Worm (Caenorhabditis elegans) whole organism, late embryonic: Measurements from ENCODE around the gene glna-1.

Source experiments
- C08G9.2 ChIP-seq: sonication (generic microtip); optimal IDR thresholded peaks from 2 replicates; lab custom pipeline; 2016; ENCODE audit warnings: mild to moderate bottlenecking, missing genetic modification characterization, moderate library complexity, missing compliant biosample characterization
- C38D4.7 ChIP-seq: fragments of 200-800 bp; sonication (Bioruptor generic); optimal IDR thresholded peaks from 2 replicates; lab custom pipeline; 2018; ENCODE audit warnings: mild to moderate bottlenecking, missing genetic modification characterization, moderate library complexity, missing compliant biosample characterization
- K02D7.2 ChIP-seq: sonication (generic microtip); optimal IDR thresholded peaks from 2 replicates; lab custom pipeline; 2017; ENCODE audit warnings: mild to moderate bottlenecking, missing genetic modification characterization, missing compliant biosample characterization
- Y22D7AL.16 ChIP-seq: sonication (generic microtip); optimal IDR thresholded peaks from 2 replicates; lab custom pipeline; 2016; ENCODE audit warnings: missing genetic modification characterization, missing compliant biosample characterization
- ahr-1 ChIP-seq: sonication (generic microtip); optimal IDR thresholded peaks from 2 replicates; lab custom pipeline; 2016; ENCODE audit warnings: missing genetic modification characterization, missing compliant biosample characterization
- ceh-14 ChIP-seq: sonication (generic microtip); optimal IDR thresholded peaks from 2 replicates; lab custom pipeline; 2016; ENCODE audit warnings: missing genotype, missing genetic modification characterization, missing compliant biosample characterization
- ceh-19 ChIP-seq: fragments of 200-800 bp; sonication (Bioruptor generic); optimal IDR thresholded peaks from 2 replicates; lab custom pipeline; 2018; ENCODE audit warnings: mild to moderate bottlenecking, missing genetic modification characterization, missing compliant biosample characterization
- ceh-2 ChIP-seq: sonication (generic microtip); optimal IDR thresholded peaks from 2 replicates; lab custom pipeline; 2016; ENCODE audit warnings: missing genotype, missing genetic modification characterization, missing compliant biosample characterization
- ceh-30 ChIP-seq: fragments of 150-350 bp; optimal IDR thresholded peaks from 2 replicates; lab custom pipeline; 2014; ENCODE audit warnings: missing biosample characterization, missing genetic modification characterization
- ceh-31 ChIP-seq: sonication (generic microtip); optimal IDR thresholded peaks from 2 replicates; lab custom pipeline; 2016; ENCODE audit warnings: missing genetic modification characterization, missing compliant biosample characterization
- ceh-34 ChIP-seq: sonication (generic microtip); optimal IDR thresholded peaks from 2 replicates; lab custom pipeline; 2016; ENCODE audit warnings: mild to moderate bottlenecking, missing genetic modification characterization, missing compliant biosample characterization
- ceh-45 ChIP-seq: fragments of 200-800 bp; sonication (Bioruptor generic); IDR thresholded peaks from 2 replicates; pipeline ENCODE4 v1.3.6; 2022; ENCODE audit warnings: missing genetic modification reagents, missing genetic modification characterization, missing compliant biosample characterization
- ceh-6 ChIP-seq: fragments of 200-800 bp; sonication (Bioruptor generic); optimal IDR thresholded peaks from 2 replicates; lab custom pipeline; 2018; ENCODE audit warnings: mild to moderate bottlenecking, missing genetic modification characterization, missing compliant biosample characterization
- ceh-9 ChIP-seq: sonication (generic microtip); optimal IDR thresholded peaks from 2 replicates; lab custom pipeline; 2016; ENCODE audit warnings: mild to moderate bottlenecking, missing genetic modification characterization, inconsistent platforms, missing compliant biosample characterization
- che-1 ChIP-seq: sonication (generic microtip); optimal IDR thresholded peaks from 2 replicates; lab custom pipeline; 2016; ENCODE audit warnings: mild to moderate bottlenecking, missing genetic modification characterization, missing compliant biosample characterization
- dve-1 ChIP-seq: sonication (generic microtip); optimal IDR thresholded peaks from 2 replicates; lab custom pipeline; 2017; ENCODE audit warnings: antibody characterized with exemption, mild to moderate bottlenecking, missing genetic modification characterization, missing compliant biosample characterization
- elt-2 ChIP-seq: sonication (generic microtip); optimal IDR thresholded peaks from 2 replicates; lab custom pipeline; 2016; ENCODE audit warnings: missing genetic modification reagents, missing genetic modification characterization, missing compliant biosample characterization
- elt-4 ChIP-seq: sonication (generic microtip); optimal IDR thresholded peaks from 2 replicates; lab custom pipeline; 2016; ENCODE audit warnings: missing genetic modification characterization, missing compliant biosample characterization
- fkh-10 ChIP-seq: fragments of 150-350 bp; optimal IDR thresholded peaks from 2 replicates; lab custom pipeline; 2014; ENCODE audit warnings: missing biosample characterization, missing genetic modification reagents, missing genetic modification characterization
- fkh-6 ChIP-seq: sonication (generic microtip); optimal IDR thresholded peaks from 2 replicates; lab custom pipeline; 2016; ENCODE audit warnings: missing genetic modification characterization, missing compliant biosample characterization
- gmeb-2 ChIP-seq: sonication (generic microtip); optimal IDR thresholded peaks from 2 replicates; lab custom pipeline; 2016; ENCODE audit warnings: missing genetic modification characterization, inconsistent platforms, missing compliant biosample characterization
- hlh-13 ChIP-seq: fragments of 200-800 bp; sonication (Bioruptor generic); optimal IDR thresholded peaks from 2 replicates; lab custom pipeline; 2018; ENCODE audit warnings: mild to moderate bottlenecking, missing genetic modification characterization, missing compliant biosample characterization
- hlh-15 ChIP-seq: sonication (generic microtip); optimal IDR thresholded peaks from 2 replicates; lab custom pipeline; 2016; ENCODE audit warnings: missing genetic modification characterization, missing compliant biosample characterization
- hlh-30 ChIP-seq: sonication (generic microtip); optimal IDR thresholded peaks from 2 replicates; lab custom pipeline; 2017; ENCODE audit warnings: antibody characterized with exemption, missing genetic modification characterization, missing compliant biosample characterization; ENCODE audit not compliant: insufficient read depth
- lin-11 ChIP-seq: fragments of 200-800 bp; sonication (Bioruptor generic); optimal IDR thresholded peaks from 2 replicates; lab custom pipeline; 2018; ENCODE audit warnings: mild to moderate bottlenecking, missing genetic modification characterization, missing compliant biosample characterization
- mec-3 ChIP-seq: sonication (generic microtip); optimal IDR thresholded peaks from 2 replicates; lab custom pipeline; 2016; ENCODE audit warnings: borderline replicate concordance, missing genetic modification characterization, missing compliant biosample characterization
- nfya-1 ChIP-seq: sonication (generic microtip); optimal IDR thresholded peaks from 2 replicates; lab custom pipeline; 2017; ENCODE audit warnings: missing genetic modification characterization, mild to moderate bottlenecking, missing compliant biosample characterization, antibody characterized with exemption, moderate library complexity
- nhr-11 ChIP-seq: fragments of 150-350 bp; optimal IDR thresholded peaks from 2 replicates; lab custom pipeline; 2014; ENCODE audit warnings: missing biosample characterization, missing genetic modification characterization
- npax-4 ChIP-seq: sonication (generic microtip); optimal IDR thresholded peaks from 2 replicates; lab custom pipeline; 2016; ENCODE audit warnings: missing genetic modification characterization, missing compliant biosample characterization
- pag-3 ChIP-seq: sonication (generic microtip); optimal IDR thresholded peaks from 2 replicates; lab custom pipeline; 2016; ENCODE audit warnings: missing compliant biosample characterization, missing genetic modification characterization, borderline replicate concordance
- pat-9 ChIP-seq: fragments of 200-800 bp; sonication (Bioruptor generic); optimal IDR thresholded peaks from 2 replicates; lab custom pipeline; 2018; ENCODE audit warnings: mild to moderate bottlenecking, missing genetic modification characterization, moderate library complexity, missing compliant biosample characterization
- pax-1 ChIP-seq: fragments of 150-350 bp; optimal IDR thresholded peaks from 2 replicates; lab custom pipeline; 2014; ENCODE audit warnings: missing biosample characterization, missing genetic modification characterization
- pha-2 ChIP-seq: sonication (generic microtip); optimal IDR thresholded peaks from 2 replicates; lab custom pipeline; 2017; ENCODE audit warnings: mild to moderate bottlenecking, missing genetic modification characterization, missing compliant biosample characterization
- pqm-1 ChIP-seq: sonication (generic microtip); optimal IDR thresholded peaks from 2 replicates; lab custom pipeline; 2016; ENCODE audit warnings: missing genetic modification characterization, missing compliant biosample characterization
- ref-2 ChIP-seq: sonication (generic microtip); optimal IDR thresholded peaks from 2 replicates; lab custom pipeline; 2016; ENCODE audit warnings: missing genetic modification characterization, missing compliant biosample characterization
- rnt-1 ChIP-seq: sonication (generic microtip); optimal IDR thresholded peaks from 2 replicates; lab custom pipeline; 2016; ENCODE audit warnings: missing genetic modification characterization, missing compliant biosample characterization
- sdc-2 ChIP-seq: sonication (generic microtip); optimal IDR thresholded peaks from 2 replicates; lab custom pipeline; 2016; ENCODE audit warnings: missing genotype, missing genetic modification characterization, missing compliant biosample characterization
- syd-9 ChIP-seq: sonication (generic microtip); optimal IDR thresholded peaks from 2 replicates; lab custom pipeline; 2016; ENCODE audit warnings: mild to moderate bottlenecking, missing genetic modification characterization, moderate library complexity, missing compliant biosample characterization
- tbx-7 ChIP-seq: sonication (generic microtip); optimal IDR thresholded peaks from 2 replicates; lab custom pipeline; 2016; ENCODE audit warnings: missing genotype, missing genetic modification characterization, missing compliant biosample characterization
- ttx-3 ChIP-seq: sonication (generic microtip); optimal IDR thresholded peaks from 2 replicates; lab custom pipeline; 2016; ENCODE audit warnings: missing genetic modification reagents, missing genetic modification characterization, missing compliant biosample characterization
- unc-3 ChIP-seq, 2 experiments: fragments of 200-800 bp in 1 of 2; sonication (Bioruptor generic) in 1 of 2; sonication (generic microtip) in 1 of 2; conservative IDR thresholded peaks in 1 of 2; optimal IDR thresholded peaks in 1 of 2; 2 replicates each; pipeline versions ENCODE4 v1.3.6 to Lab custom; 2016 to 2022; ENCODE audit warnings: missing compliant biosample characterization in 2 of 2, missing genetic modification characterization in 2 of 2, missing genetic modification reagents in 1 of 2
- unc-42 ChIP-seq: sonication (generic microtip); optimal IDR thresholded peaks from 2 replicates; lab custom pipeline; 2016; ENCODE audit warnings: missing genotype, missing genetic modification characterization, missing compliant biosample characterization
- unc-55 ChIP-seq: sonication (generic microtip); optimal IDR thresholded peaks from 2 replicates; lab custom pipeline; 2017; ENCODE audit warnings: missing biosample characterization, missing genetic modification reagents, missing genetic modification characterization
- unc-86 ChIP-seq: sonication (generic microtip); optimal IDR thresholded peaks from 2 replicates; lab custom pipeline; 2016; ENCODE audit warnings: missing genetic modification characterization, missing compliant biosample characterization
- ztf-16 ChIP-seq: sonication (generic microtip); optimal IDR thresholded peaks from 2 replicates; lab custom pipeline; 2017; ENCODE audit warnings: missing genetic modification characterization, missing compliant biosample characterization

Gene glna-1

DNA sequence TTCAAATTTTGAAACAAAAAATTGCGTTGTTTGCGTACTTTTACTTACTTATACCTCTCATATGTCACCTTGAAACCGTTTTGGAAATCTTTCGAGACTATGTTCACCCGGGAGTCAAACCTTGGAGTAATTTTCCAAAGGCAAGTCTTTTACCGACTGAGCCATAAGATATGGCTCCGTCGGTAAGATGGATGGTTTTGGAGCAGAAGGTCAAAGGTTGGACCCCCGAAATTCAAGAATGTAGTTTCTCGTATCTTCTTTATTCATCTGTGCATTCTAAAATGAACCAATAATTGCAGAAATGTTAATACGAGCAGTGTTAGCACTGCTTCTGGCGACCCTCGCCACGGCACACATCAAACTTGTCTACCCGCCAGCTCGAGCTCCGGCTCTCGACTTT lies 28.1 kb downstream of the glna-1 start, which contains the start of gene C09F9.2:
Gene C09F9.2, plus strand, starts transcription at position 301 of the 400 bp plus-strand sequence.
- TF ChIP-seq elt-4 (tag; lab: Kevin White, UChicago) (no peak), ceh-2 (no peak), ceh-45 (no peak), sdc-2 (tag; lab: Kevin White, UChicago) (no peak), ceh-34 (no peak), ztf-16 (no peak), ceh-14 (tag; lab: Kevin White, UChicago) (no peak), nfya-1 (tag; lab: Kevin White, UChicago) (no peak), ceh-6 (GFP tag; lab: Kevin White, UChicago) (no peak), gmeb-2 (tag; lab: Kevin White, UChicago) (no peak), elt-2 (tag; lab: Kevin White, UChicago) (no peak), pag-3 (tag; lab: Kevin White, UChicago) (no peak), unc-55 (GFP tag; lab: Kevin White, UChicago) (no peak), dve-1 (no peak)

- TF ChIP-seq K02D7.2 (tag; lab: Kevin White, UChicago) (no peak), ceh-31 (no peak), npax-4 (tag; lab: Kevin White, UChicago) (no peak), lin-11 (tag; lab: Kevin White, UChicago) (no peak), ttx-3 (tag; lab: Kevin White, UChicago) (no peak), sdc-2 (tag; lab: Kevin White, UChicago) (no peak), ceh-6 (GFP tag; lab: Kevin White, UChicago) (no peak), pat-9 (tag; lab: Kevin White, UChicago) (no peak), ref-2 (tag; lab: Kevin White, UChicago) (no peak), hlh-15 (no peak), hlh-30 (no peak), pax-1 (no peak), mec-3 (tag; lab: Kevin White, UChicago) (no peak), pqm-1 (tag; lab: Kevin White, UChicago) (no peak)
Measured at ce11 chrII:14704204-14704603, 29.1 kb downstream of the glna-1 start.

DNA sequence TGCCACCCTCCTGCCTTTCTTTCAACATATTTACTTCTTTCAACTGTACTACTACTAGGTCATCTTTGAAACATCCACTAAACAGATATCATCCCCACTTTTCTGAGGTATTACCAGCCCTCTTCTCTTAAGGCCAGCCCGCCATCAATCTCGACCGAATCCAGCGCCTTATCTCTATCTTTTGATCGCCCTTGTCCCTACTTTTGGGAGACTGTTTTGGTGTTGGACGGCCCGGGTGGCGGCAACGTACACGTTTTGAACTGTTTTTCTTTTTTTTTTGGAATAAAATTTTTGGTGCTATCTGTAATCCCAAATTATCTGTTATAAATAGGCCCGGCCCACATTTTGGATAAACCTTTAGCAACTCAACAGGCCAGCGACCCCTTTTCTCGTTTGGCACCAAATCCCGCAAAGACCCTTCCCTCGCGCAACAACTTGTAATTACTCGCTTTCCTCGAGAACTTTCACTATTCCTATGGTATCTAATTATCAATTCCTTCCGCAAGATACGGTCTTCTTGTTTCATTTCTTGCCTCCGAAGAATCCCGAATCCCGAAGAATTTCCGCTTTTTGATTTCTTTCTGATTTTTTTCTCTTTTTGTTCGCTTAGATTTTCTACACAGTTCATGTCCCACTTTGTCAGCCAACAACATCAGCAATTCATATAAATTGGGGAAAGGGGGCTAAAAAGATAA lies 29.9 kb downstream of the glna-1 start:
- no peak for TF ChIP-seq che-1 (tag; lab: Kevin White, UChicago)
- TF ChIP-seq ttx-3 (tag; lab: Kevin White, UChicago), result no peak
- no peak for TF ChIP-seq pqm-1 (tag; lab: Kevin White, UChicago)
- no peak for TF ChIP-seq C08G9.2 (tag; lab: Kevin White, UChicago)
- TF ChIP-seq ceh-2, result no peak
- no peak for TF ChIP-seq hlh-13 (GFP tag; lab: Kevin White, UChicago)
- TF ChIP-seq rnt-1 (tag; lab: Kevin White, UChicago), result no peak
- TF ChIP-seq C38D4.7 (GFP tag; lab: Kevin White, UChicago), result no peak
- no peak for TF ChIP-seq Y22D7AL.16 (tag; lab: Kevin White, UChicago)

- TF ChIP-seq nfya-1 (tag; lab: Kevin White, UChicago) (no peak), unc-86 (tag; lab: Kevin White, UChicago) (no peak), ahr-1 (tag; lab: Kevin White, UChicago) (no peak), unc-3 (GFP tag; conservative IDR thresholded peaks at IDR 0.05; lab: Robert Waterston, UW) (no peak), unc-3 (tag; optimal IDR thresholded peaks at IDR 0.05; lab: Kevin White, UChicago) (no peak), ref-2 (tag; lab: Kevin White, UChicago) (no peak), tbx-7 (tag; lab: Kevin White, UChicago) (no peak), fkh-6 (no peak), pha-2 (no peak), ceh-19 (GFP tag; lab: Kevin White, UChicago) (no peak), unc-42 (no peak), ceh-9 (tag; lab: Kevin White, UChicago) (no peak), ceh-30 (tag; lab: Kevin White, UChicago) (no peak), elt-4 (tag; lab: Kevin White, UChicago) (no peak), elt-2 (tag; lab: Kevin White, UChicago) (no peak), che-1 (tag; lab: Kevin White, UChicago) (no peak), hlh-15 (no peak), fkh-10 (GFP tag; lab: Kevin White, UChicago) (no peak), syd-9 (tag; lab: Kevin White, UChicago) (no peak), ceh-34 (no peak), nhr-11 (tag; lab: Kevin White, UChicago) (no peak)
Measured at ce11 chrII:14701581-14701980, 31.7 kb downstream of the glna-1 start.
